Fruit fly (Drosophila melanogaster) whole organism, embryonic: Measurements from ENCODE around the gene CG10232.

Experiments
- Bgb ChIP-seq: fragments of 200-800 bp; sonication (Bioruptor generic); IDR thresholded peaks from 2 replicates; pipeline ENCODE4 v1.3.6; 2022; ENCODE audit warnings: missing biosample characterization, missing genetic modification characterization; ENCODE audit not compliant: partially characterized antibody
- Blimp-1 ChIP-seq: fragments of 200-800 bp; sonication (Bioruptor generic); optimal IDR thresholded peaks from 3 replicates; lab custom pipeline; 2018; ENCODE audit warnings: missing biosample characterization, missing genetic modification characterization, mild to moderate bottlenecking, moderate library complexity, missing genetic modification reagents
- CG10267 ChIP-seq: fragments of 200-800 bp; sonication (Bioruptor generic); optimal IDR thresholded peaks from 2 replicates; lab custom pipeline; 2018; ENCODE audit warnings: missing biosample characterization, mild to moderate bottlenecking, missing genetic modification characterization, moderate library complexity
- CG10959 ChIP-seq: fragments of 200-800 bp; sonication (Bioruptor generic); IDR thresholded peaks from 2 replicates; pipeline ENCODE4 v1.3.6; 2022; ENCODE audit warnings: missing biosample characterization, missing genetic modification characterization
- CG12104 ChIP-seq: fragments of 200-800 bp; sonication (Bioruptor generic); optimal IDR thresholded peaks from 3 replicates; lab custom pipeline; 2016; ENCODE audit warnings: missing biosample characterization, missing genetic modification characterization
- CG12155 ChIP-seq: fragments of 200-800 bp; sonication (Bioruptor generic); optimal IDR thresholded peaks from 3 replicates; lab custom pipeline; 2016; ENCODE audit warnings: missing biosample characterization, missing genetic modification characterization
- CG12236 ChIP-seq: fragments of 200-800 bp; sonication (Bioruptor generic); optimal IDR thresholded peaks from 2 replicates; lab custom pipeline; 2016; ENCODE audit warnings: missing biosample characterization, missing genetic modification characterization
- CG13287 ChIP-seq: fragments of 200-800 bp; sonication (Bioruptor generic); IDR thresholded peaks from 2 replicates; pipeline ENCODE4 v1.3.6; 2022; ENCODE audit warnings: missing biosample characterization, missing genetic modification characterization; ENCODE audit not compliant: partially characterized antibody
- CG14050 ChIP-seq: fragments of 200-800 bp; sonication (Bioruptor generic); IDR thresholded peaks from 3 replicates; pipeline ENCODE4 v1.3.6; 2022; ENCODE audit warnings: missing biosample characterization, missing genetic modification characterization
- CG14965 ChIP-seq: fragments of 200-800 bp; sonication (Bioruptor generic); optimal IDR thresholded peaks from 2 replicates; lab custom pipeline; 2016; ENCODE audit warnings: missing biosample characterization, missing genetic modification characterization, borderline replicate concordance
- CG17829 ChIP-seq: fragments of 200-800 bp; optimal IDR thresholded peaks from 2 replicates; lab custom pipeline; 2019; ENCODE audit warnings: missing biosample characterization, mild to moderate bottlenecking, missing genetic modification characterization, moderate library complexity
- CG17912 ChIP-seq: fragments of 200-800 bp; sonication (Bioruptor generic); optimal IDR thresholded peaks from 2 replicates; lab custom pipeline; 2018; ENCODE audit warnings: missing biosample characterization, mild to moderate bottlenecking, missing genetic modification characterization
- CG2120 ChIP-seq: fragments of 200-800 bp; sonication (Bioruptor generic); optimal IDR thresholded peaks from 3 replicates; lab custom pipeline; 2016; ENCODE audit warnings: missing biosample characterization, missing genetic modification characterization
- CG2129 ChIP-seq: fragments of 200-800 bp; sonication (Bioruptor generic); IDR thresholded peaks from 2 replicates; pipeline ENCODE4 v1.3.6; 2022; ENCODE audit warnings: missing biosample characterization, missing genetic modification characterization; ENCODE audit not compliant: partially characterized antibody
- CG31224 ChIP-seq: fragments of 200-800 bp; sonication (Bioruptor generic); IDR thresholded peaks from 2 replicates; pipeline ENCODE4 v1.3.6; 2022; ENCODE audit warnings: missing biosample characterization, missing genetic modification characterization
- CG31365 ChIP-seq: fragments of 200-800 bp; sonication (Bioruptor generic); optimal IDR thresholded peaks from 2 replicates; lab custom pipeline; 2018; ENCODE audit warnings: missing biosample characterization, mild to moderate bottlenecking, missing genetic modification characterization
- CG34224 ChIP-seq: fragments of 200-800 bp; sonication (Bioruptor generic); IDR thresholded peaks from 3 replicates; pipeline ENCODE4 v1.3.6; 2022; ENCODE audit warnings: missing biosample characterization, missing genetic modification characterization; ENCODE audit not compliant: partially characterized antibody
- CG4707 ChIP-seq: fragments of 200-800 bp; sonication (Bioruptor generic); optimal IDR thresholded peaks from 2 replicates; lab custom pipeline; 2018; ENCODE audit warnings: missing biosample characterization, mild to moderate bottlenecking, missing genetic modification characterization, moderate library complexity
- CG8388 ChIP-seq: fragments of 200-800 bp; sonication (Bioruptor generic); optimal IDR thresholded peaks from 2 replicates; lab custom pipeline; 2019; ENCODE audit warnings: missing biosample characterization, mild to moderate bottlenecking, missing genetic modification characterization, moderate library complexity
- CG8944 ChIP-seq: fragments of 200-800 bp; sonication (Bioruptor generic); optimal IDR thresholded peaks from 3 replicates; lab custom pipeline; 2016; ENCODE audit warnings: missing biosample characterization, missing genetic modification characterization
- CG9215 ChIP-seq: fragments of 200-800 bp; sonication (Bioruptor generic); IDR thresholded peaks from 2 replicates; pipeline ENCODE4 v1.3.6; 2022; ENCODE audit warnings: missing biosample characterization, missing genetic modification characterization
- Chrac-16 ChIP-seq: fragments of 200-800 bp; sonication (Bioruptor generic); optimal IDR thresholded peaks from 3 replicates; lab custom pipeline; 2016; ENCODE audit warnings: missing biosample characterization, missing genetic modification characterization
- E2f2 ChIP-seq: fragments of 200-800 bp; sonication (Bioruptor generic); IDR thresholded peaks from 2 replicates; pipeline ENCODE4 v1.3.6; 2022; ENCODE audit warnings: missing biosample characterization, missing genetic modification characterization
- Eip74EF ChIP-seq, 2 experiments: fragments of 200-800 bp in 1 of 2; fragments of >200 bp in 1 of 2; sonication (Bioruptor generic) in 1 of 2; optimal IDR thresholded peaks; 2 replicates each; lab custom pipeline; 2017 to 2019; ENCODE audit warnings: missing biosample characterization in 2 of 2, missing genetic modification characterization in 2 of 2, mild to moderate bottlenecking in 1 of 2, moderate library complexity in 1 of 2
- Fer3 ChIP-seq: fragments of 200-800 bp; sonication (Bioruptor generic); optimal IDR thresholded peaks from 2 replicates; lab custom pipeline; 2018; ENCODE audit warnings: missing biosample characterization, mild to moderate bottlenecking, missing genetic modification characterization, moderate library complexity
- HLH54F ChIP-seq: fragments of 200-800 bp; sonication (Bioruptor generic); optimal IDR thresholded peaks from 3 replicates; lab custom pipeline; 2016; ENCODE audit warnings: missing biosample characterization, missing genetic modification characterization
- HmgZ ChIP-seq: fragments of 200-800 bp; sonication (Bioruptor generic); optimal IDR thresholded peaks from 2 replicates; lab custom pipeline; 2018; ENCODE audit warnings: missing biosample characterization, mild to moderate bottlenecking, missing genetic modification characterization
- MESR4 ChIP-seq: fragments of 200-800 bp; sonication (Bioruptor generic); optimal IDR thresholded peaks from 2 replicates; lab custom pipeline; 2018; ENCODE audit warnings: missing biosample characterization, mild to moderate bottlenecking, missing genetic modification characterization, moderate library complexity
- Oaz ChIP-seq: fragments of 200-800 bp; sonication (Bioruptor generic); IDR thresholded peaks from 2 replicates; pipeline ENCODE4 v1.3.6; 2022; ENCODE audit warnings: missing biosample characterization, missing genetic modification characterization
- Opbp ChIP-seq: fragments of 200-800 bp; sonication (Bioruptor generic); IDR thresholded peaks from 3 replicates; pipeline ENCODE4 v1.3.6; 2022; ENCODE audit warnings: missing biosample characterization, missing genetic modification characterization; ENCODE audit not compliant: partially characterized antibody
- Six4 ChIP-seq: fragments of 200-800 bp; sonication (Bioruptor generic); optimal IDR thresholded peaks from 2 replicates; lab custom pipeline; 2016; ENCODE audit warnings: missing biosample characterization, missing genetic modification characterization
- Sox100B ChIP-seq: fragments of 200-800 bp; sonication (Bioruptor generic); optimal IDR thresholded peaks from 3 replicates; lab custom pipeline; 2018; ENCODE audit warnings: missing biosample characterization, mild to moderate bottlenecking, missing genetic modification characterization
- ara ChIP-seq: fragments of 200-800 bp; sonication (Bioruptor generic); IDR thresholded peaks from 2 replicates; pipeline ENCODE4 v1.3.6; 2022; ENCODE audit warnings: missing biosample characterization, missing genetic modification characterization
- bab2 ChIP-seq: fragments of 200-800 bp; sonication (Bioruptor generic); optimal IDR thresholded peaks from 2 replicates; lab custom pipeline; 2016; ENCODE audit warnings: missing biosample characterization, missing genetic modification characterization
- cas ChIP-seq: fragments of 200-800 bp; sonication (Bioruptor generic); IDR thresholded peaks from 2 replicates; pipeline ENCODE4 v1.3.6; 2022; ENCODE audit warnings: missing biosample characterization, missing genetic modification characterization
- dati ChIP-seq: fragments of 200-800 bp; sonication (Bioruptor generic); IDR thresholded peaks from 2 replicates; pipeline ENCODE4 v1.3.6; 2022; ENCODE audit warnings: missing biosample characterization, missing genetic modification characterization
- hkb ChIP-seq, 2 experiments: fragments of 200-800 bp in 1 of 2; fragments of >200 bp in 1 of 2; sonication (Bioruptor generic) in 1 of 2; IDR thresholded peaks in 1 of 2; optimal IDR thresholded peaks in 1 of 2; 2 replicates each; pipeline versions ENCODE4 v1.3.6 to Lab custom; 2017 to 2022; ENCODE audit warnings: missing biosample characterization in 1 of 2, missing genetic modification characterization in 1 of 2
- ind ChIP-seq: fragments of 200-800 bp; sonication (Bioruptor generic); optimal IDR thresholded peaks from 3 replicates; lab custom pipeline; 2016; ENCODE audit warnings: missing biosample characterization, missing genetic modification characterization
- klu ChIP-seq: fragments of 200-800 bp; sonication (Bioruptor generic); IDR thresholded peaks from 2 replicates; pipeline ENCODE4 v1.3.6; 2022; ENCODE audit warnings: missing biosample characterization, missing genetic modification characterization
- knrl ChIP-seq: fragments of 200-800 bp; sonication (Bioruptor generic); IDR thresholded peaks from 3 replicates; pipeline ENCODE4 v1.3.6; 2022; ENCODE audit warnings: missing biosample characterization, missing genetic modification characterization; ENCODE audit not compliant: partially characterized antibody
- lilli ChIP-seq: fragments of 200-800 bp; sonication (Bioruptor generic); optimal IDR thresholded peaks from 3 replicates; lab custom pipeline; 2016; ENCODE audit warnings: missing biosample characterization, missing genetic modification characterization
- pan ChIP-seq, 4 experiments: fragments of >200 bp in 3 of 4; fragments of 200-800 bp in 1 of 4; sonication (Bioruptor generic) in 1 of 4; optimal IDR thresholded peaks in 3 of 4; IDR thresholded peaks in 1 of 4; 2 replicates each; pipeline versions ENCODE4 v1.3.6 to Lab custom; 2017 to 2022; ENCODE audit warnings: missing biosample characterization in 2 of 4, missing genetic modification characterization in 2 of 4, mixed read lengths in 1 of 4
- pb ChIP-seq: fragments of 200-800 bp; sonication (Bioruptor generic); optimal IDR thresholded peaks from 3 replicates; lab custom pipeline; 2016; ENCODE audit warnings: missing biosample characterization, missing genetic modification characterization
- peb ChIP-seq: fragments of 200-800 bp; sonication (Bioruptor generic); IDR thresholded peaks from 2 replicates; pipeline ENCODE4 v1.3.6; 2022; ENCODE audit warnings: missing biosample characterization, missing genetic modification characterization
- phol ChIP-seq: fragments of 200-800 bp; sonication (Bioruptor generic); optimal IDR thresholded peaks from 3 replicates; lab custom pipeline; 2018; ENCODE audit warnings: missing biosample characterization, mild to moderate bottlenecking, missing genetic modification characterization, moderate library complexity
- pita ChIP-seq: fragments of 200-800 bp; sonication (Bioruptor generic); optimal IDR thresholded peaks from 2 replicates; lab custom pipeline; 2017; ENCODE audit warnings: missing biosample characterization, mild to moderate bottlenecking, missing genetic modification characterization
- trh ChIP-seq: fragments of 200-800 bp; sonication (Bioruptor generic); optimal IDR thresholded peaks from 2 replicates; lab custom pipeline; 2016; ENCODE audit warnings: missing biosample characterization, missing genetic modification characterization
- yki ChIP-seq: fragments of >200 bp; optimal IDR thresholded peaks from 3 replicates; lab custom pipeline; 2018
- zen ChIP-seq: fragments of 200-800 bp; sonication (Bioruptor generic); optimal IDR thresholded peaks from 3 replicates; lab custom pipeline; 2018; ENCODE audit warnings: missing biosample characterization, mild to moderate bottlenecking, missing genetic modification characterization, moderate library complexity

Gene CG10232

dm6 chr3R:23752728-23753127 is 31.3 kb upstream of the CG10232 start, which contains the start of the genes RanBP3 and Rpt5 (continued):
- TF ChIP-seq dati (GFP tag; lab: Robert Waterston, UW) (no peak), Chrac-16 (peak; percentile 34), CG17829 (tag; lab: Kevin White, UChicago) (peak; percentile 50), CG4707 (GFP tag; lab: Kevin White, UChicago) (peak; percentile 31), E2f2 (GFP tag; lab: Robert Waterston, UW) (peak; percentile 57), CG8944 (GFP tag; lab: Kevin White, UChicago) (peak; percentile 26), MESR4 (GFP tag; lab: Kevin White, UChicago) (peak; percentile 89), CG9215 (GFP tag; lab: Robert Waterston, UW) (peak; percentile 44), ara (GFP tag; lab: Robert Waterston, UW) (peak; percentile 49; the same call in 1 of the 2 replicates), CG13287 (peak; percentile 88), pb (GFP tag; lab: Kevin White, UChicago) (peak; percentile 36), CG17912 (GFP tag; lab: Kevin White, UChicago) (peak; percentile 7), CG8388 (GFP tag; lab: Kevin White, UChicago) (no peak), CG31224 (GFP tag; lab: Robert Waterston, UW) (no peak), yki (lab: Kevin White, UChicago) (no peak), CG2129 (GFP tag; lab: Robert Waterston, UW) (peak; percentile 46; the same call in 1 of the 2 replicates), HLH54F (GFP tag; lab: Kevin White, UChicago) (peak; percentile 71), CG12155 (GFP tag; lab: Kevin White, UChicago) (peak; percentile 61), pan (optimal IDR thresholded peaks at IDR 0.05; lab: Kevin White, UChicago) (no peak), pan (GFP tag; optimal IDR thresholded peaks at IDR 0.05 in 1 of 2, IDR thresholded peaks at IDR 0.05 in 1 of 2) (no peak), trh (peak; percentile 18), Oaz (GFP tag; lab: Robert Waterston, UW) (no peak), Sox100B (GFP tag; lab: Kevin White, UChicago) (no peak), HmgZ (tag; lab: Kevin White, UChicago) (peak; percentile 89), Fer3 (tag; lab: Kevin White, UChicago) (peak; percentile 48), pita (GFP tag; lab: Kevin White, UChicago) (no peak), Eip74EF (GFP tag; optimal IDR thresholded peaks at IDR 0.05; lab: Kevin White, UChicago) (no peak), Opbp (GFP tag; lab: Robert Waterston, UW) (peak; percentile 90), phol (peak; percentile 61), lilli (peak; percentile 77), Bgb (GFP tag; lab: Robert Waterston, UW) (peak; percentile 90), ind (GFP tag; lab: Kevin White, UChicago) (peak; percentile 60), CG10267 (peak; percentile 98), CG14050 (GFP tag; lab: Robert Waterston, UW) (no peak), bab2 (GFP tag; lab: Kevin White, UChicago) (peak; percentile 21), zen (no peak), hkb (optimal IDR thresholded peaks at IDR 0.05; lab: Kevin White, UChicago) (no peak), hkb (GFP tag; IDR thresholded peaks at IDR 0.05; lab: Robert Waterston, UW) (0 out of 2 replicates have a peak, but pooled peaks have one; percentile 20), knrl (GFP tag; lab: Robert Waterston, UW) (peak; percentile 75), klu (GFP tag; lab: Robert Waterston, UW) (no peak), cas (no peak), CG14965 (GFP tag; lab: Kevin White, UChicago) (no peak), CG2120 (peak; percentile 84), Six4 (GFP tag; lab: Kevin White, UChicago) (peak; percentile 14), CG12104 (GFP tag; lab: Kevin White, UChicago) (peak; percentile 0), Blimp-1 (no peak), CG10959 (GFP tag; lab: Robert Waterston, UW) (no peak), CG31365 (no peak), CG34224 (peak; percentile 92), peb (0 out of 2 replicates have a peak, but pooled peaks have one; percentile 33), CG12236 (GFP tag; lab: Kevin White, UChicago) (no peak)
